Fruit fly (Drosophila melanogaster) whole organism, embryonic: ENCODE measurements around the gene Trs23.

Experiments
- BEAF-32 ChIP-seq: fragments of 200-800 bp; sonication (Bioruptor generic); optimal IDR thresholded peaks from 3 replicates; lab custom pipeline; 2017; ENCODE audit warnings: missing biosample characterization, missing genetic modification characterization, mild to moderate bottlenecking, moderate library complexity, missing genetic modification reagents
- CG10366 ChIP-seq: fragments of 200-800 bp; sonication (Bioruptor generic); IDR thresholded peaks from 2 replicates; pipeline ENCODE4 v1.3.6; 2022; ENCODE audit warnings: missing biosample characterization, missing genetic modification characterization
- CG12299 ChIP-seq: fragments of 200-800 bp; sonication (Bioruptor generic); optimal IDR thresholded peaks from 2 replicates; lab custom pipeline; 2018; ENCODE audit warnings: missing biosample characterization, mild to moderate bottlenecking, missing genetic modification characterization
- CG12659 ChIP-seq: fragments of 200-800 bp; sonication (Bioruptor generic); optimal IDR thresholded peaks from 3 replicates; lab custom pipeline; 2017; ENCODE audit warnings: mild to moderate bottlenecking, missing biosample characterization, missing genetic modification reagents, missing genetic modification characterization
- CG13123 ChIP-seq: fragments of 200-800 bp; sonication (Bioruptor generic); optimal IDR thresholded peaks from 2 replicates; lab custom pipeline; 2016; ENCODE audit warnings: missing biosample characterization, missing genetic modification characterization
- CG13424 ChIP-seq: fragments of 200-800 bp; sonication (Bioruptor generic); optimal IDR thresholded peaks from 2 replicates; lab custom pipeline; 2019; ENCODE audit warnings: missing biosample characterization, mild to moderate bottlenecking, missing genetic modification characterization, moderate library complexity
- CG14014 ChIP-seq: fragments of 200-800 bp; sonication (Bioruptor generic); IDR thresholded peaks from 2 replicates; pipeline ENCODE4 v1.3.6; 2022; ENCODE audit warnings: missing biosample characterization, missing genetic modification characterization
- CG14441 ChIP-seq: fragments of 200-800 bp; sonication (Bioruptor generic); IDR thresholded peaks from 2 replicates; pipeline ENCODE4 v1.3.6; 2022; ENCODE audit warnings: missing biosample characterization, missing genetic modification characterization
- CG1647 ChIP-seq: fragments of 200-800 bp; sonication (Bioruptor generic); optimal IDR thresholded peaks from 3 replicates; lab custom pipeline; 2016; ENCODE audit warnings: missing biosample characterization, missing genetic modification characterization
- CG17359 ChIP-seq: fragments of 200-800 bp; sonication (Bioruptor generic); optimal IDR thresholded peaks from 3 replicates; lab custom pipeline; 2018; ENCODE audit warnings: missing biosample characterization, mild to moderate bottlenecking, missing genetic modification characterization, moderate library complexity
- CG18262 ChIP-seq: fragments of 200-800 bp; optimal IDR thresholded peaks from 3 replicates; lab custom pipeline; 2019; ENCODE audit warnings: missing biosample characterization, mild to moderate bottlenecking, missing genetic modification characterization, moderate library complexity
- CG2889 ChIP-seq: fragments of 200-800 bp; sonication (Bioruptor generic); IDR thresholded peaks from 3 replicates; pipeline ENCODE4 v1.3.6; 2022; ENCODE audit warnings: missing biosample characterization, missing genetic modification characterization
- CG31224 ChIP-seq: fragments of 200-800 bp; sonication (Bioruptor generic); IDR thresholded peaks from 2 replicates; pipeline ENCODE4 v1.3.6; 2022; ENCODE audit warnings: missing biosample characterization, missing genetic modification characterization
- CG31441 ChIP-seq: fragments of 200-800 bp; sonication (Bioruptor generic); IDR thresholded peaks from 2 replicates; pipeline ENCODE4 v1.3.6; 2022; ENCODE audit warnings: missing biosample characterization, missing genetic modification characterization
- CG6272 ChIP-seq: fragments of 200-800 bp; sonication (Bioruptor generic); IDR thresholded peaks from 2 replicates; pipeline ENCODE4 v1.3.6; 2022; ENCODE audit warnings: missing biosample characterization, missing genetic modification characterization
- CG7786 ChIP-seq: fragments of 200-800 bp; sonication (Bioruptor generic); optimal IDR thresholded peaks from 2 replicates; lab custom pipeline; 2016; ENCODE audit warnings: missing biosample characterization, missing genetic modification characterization
- CG7839 ChIP-seq: fragments of 200-800 bp; sonication (Bioruptor generic); optimal IDR thresholded peaks from 3 replicates; lab custom pipeline; 2018; ENCODE audit warnings: missing biosample characterization, mild to moderate bottlenecking, missing genetic modification characterization, moderate library complexity
- CG8359 ChIP-seq: fragments of 200-800 bp; sonication (Bioruptor generic); optimal IDR thresholded peaks from 2 replicates; lab custom pipeline; 2017; ENCODE audit warnings: missing biosample characterization, mild to moderate bottlenecking, missing genetic modification characterization, borderline replicate concordance
- CG9932 ChIP-seq: fragments of 200-800 bp; sonication (Bioruptor generic); IDR thresholded peaks from 2 replicates; pipeline ENCODE4 v1.3.6; 2022; ENCODE audit warnings: missing biosample characterization, missing genetic modification characterization
- CkIIα-i1 ChIP-seq: fragments of 200-800 bp; sonication (Bioruptor generic); IDR thresholded peaks from 2 replicates; pipeline ENCODE4 v1.3.6; 2022; ENCODE audit warnings: missing biosample characterization, missing genetic modification characterization
- D19B ChIP-seq: fragments of 200-800 bp; sonication (Bioruptor generic); optimal IDR thresholded peaks from 2 replicates; lab custom pipeline; 2017; ENCODE audit warnings: missing biosample characterization, mild to moderate bottlenecking, missing genetic modification characterization
- Ets65A ChIP-seq: fragments of 200-800 bp; sonication (Bioruptor generic); peaks from one replicate; lab custom pipeline; 2016; ENCODE audit warnings: missing biosample characterization, missing genetic modification characterization
- Lhr ChIP-seq: fragments of 200-800 bp; sonication (Bioruptor generic); optimal IDR thresholded peaks from 3 replicates; lab custom pipeline; 2017; ENCODE audit warnings: mild to moderate bottlenecking, missing biosample characterization, missing genetic modification reagents, missing genetic modification characterization
- Lim3 ChIP-seq: fragments of 200-800 bp; sonication (Bioruptor generic); IDR thresholded peaks from 2 replicates; pipeline ENCODE4 v1.3.6; 2022; ENCODE audit warnings: missing biosample characterization, missing genetic modification characterization
- Max ChIP-seq: fragments of 200-800 bp; sonication (Bioruptor generic); optimal IDR thresholded peaks from 2 replicates; lab custom pipeline; 2016; ENCODE audit warnings: missing biosample characterization, mild to moderate bottlenecking, missing genetic modification characterization
- Poxn ChIP-seq: fragments of 200-800 bp; sonication (Bioruptor generic); IDR thresholded peaks from 2 replicates; pipeline ENCODE4 v1.3.6; 2022; ENCODE audit warnings: missing biosample characterization, missing genetic modification characterization
- Rx ChIP-seq: fragments of 200-800 bp; sonication (Bioruptor generic); IDR thresholded peaks from 2 replicates; pipeline ENCODE4 v1.3.6; 2022; ENCODE audit warnings: missing biosample characterization, missing genetic modification characterization
- Sox102F ChIP-seq: fragments of 200-800 bp; sonication (Bioruptor generic); optimal IDR thresholded peaks from 2 replicates; lab custom pipeline; 2018; ENCODE audit warnings: missing biosample characterization, mild to moderate bottlenecking, missing genetic modification characterization, moderate library complexity
- Sry-δ ChIP-seq: fragments of 200-800 bp; sonication (Bioruptor generic); optimal IDR thresholded peaks from 2 replicates; lab custom pipeline; 2016; ENCODE audit warnings: missing biosample characterization, missing genetic modification characterization
- bowl ChIP-seq: fragments of 200-800 bp; sonication (Bioruptor generic); IDR thresholded peaks from 2 replicates; pipeline ENCODE4 v1.3.6; 2022; ENCODE audit warnings: missing biosample characterization, missing genetic modification characterization
- cwo ChIP-seq: fragments of 200-800 bp; sonication (Bioruptor generic); optimal IDR thresholded peaks from 3 replicates; lab custom pipeline; 2017; ENCODE audit warnings: missing biosample characterization, missing genetic modification characterization, mild to moderate bottlenecking, moderate library complexity, missing genetic modification reagents
- danr ChIP-seq: fragments of 200-800 bp; sonication (Bioruptor generic); IDR thresholded peaks from 2 replicates; pipeline ENCODE4 v1.3.6; 2022; ENCODE audit warnings: missing biosample characterization, missing genetic modification characterization
- disco-r ChIP-seq: fragments of 200-800 bp; sonication (Bioruptor generic); optimal IDR thresholded peaks from 2 replicates; lab custom pipeline; 2016; ENCODE audit warnings: missing biosample characterization, missing genetic modification characterization
- dmrt11E ChIP-seq: fragments of 200-800 bp; sonication (Bioruptor generic); optimal IDR thresholded peaks from 3 replicates; lab custom pipeline; 2018; ENCODE audit warnings: missing biosample characterization, mild to moderate bottlenecking, missing genetic modification characterization, moderate library complexity
- eve ChIP-seq, 2 experiments: fragments of >200 bp; optimal IDR thresholded peaks; 2 replicates each; lab custom pipeline; 2017; ENCODE audit warnings: missing biosample characterization in 2 of 2, missing genetic modification characterization in 2 of 2
- gcm ChIP-seq: fragments of 200-800 bp; sonication (Bioruptor generic); optimal IDR thresholded peaks from 2 replicates; lab custom pipeline; 2019; ENCODE audit warnings: missing biosample characterization, mild to moderate bottlenecking, missing genetic modification characterization, moderate library complexity
- gem ChIP-seq: fragments of 200-800 bp; sonication (Bioruptor generic); optimal IDR thresholded peaks from 2 replicates; lab custom pipeline; 2019; ENCODE audit warnings: missing biosample characterization, mild to moderate bottlenecking, missing genetic modification characterization, moderate library complexity
- her ChIP-seq: fragments of 200-800 bp; sonication (Bioruptor generic); optimal IDR thresholded peaks from 2 replicates; lab custom pipeline; 2016; ENCODE audit warnings: missing biosample characterization, missing genetic modification characterization
- jigr1 ChIP-seq: fragments of 200-800 bp; sonication (Bioruptor generic); IDR thresholded peaks from 3 replicates; pipeline ENCODE4 v1.3.6; 2022; ENCODE audit warnings: missing biosample characterization, missing genetic modification characterization
- jumu ChIP-seq: fragments of 200-800 bp; sonication (Bioruptor generic); optimal IDR thresholded peaks from 3 replicates; lab custom pipeline; 2016; ENCODE audit warnings: missing biosample characterization, missing genetic modification characterization
- lilli ChIP-seq: fragments of 200-800 bp; sonication (Bioruptor generic); optimal IDR thresholded peaks from 3 replicates; lab custom pipeline; 2016; ENCODE audit warnings: missing biosample characterization, missing genetic modification characterization
- mld ChIP-seq: fragments of 200-800 bp; sonication (Bioruptor generic); IDR thresholded peaks from 3 replicates; pipeline ENCODE4 v1.3.6; 2022; ENCODE audit warnings: missing biosample characterization, missing genetic modification characterization; ENCODE audit not compliant: partially characterized antibody
- odd ChIP-seq: fragments of 200-800 bp; sonication (Bioruptor generic); optimal IDR thresholded peaks from 2 replicates; lab custom pipeline; 2017; ENCODE audit warnings: missing biosample characterization, mild to moderate bottlenecking, missing genetic modification characterization
- p53 ChIP-seq: fragments of 200-800 bp; sonication (Bioruptor generic); optimal IDR thresholded peaks from 2 replicates; lab custom pipeline; 2016; ENCODE audit warnings: missing biosample characterization, missing genetic modification characterization
- scrt ChIP-seq: fragments of 200-800 bp; sonication (Bioruptor generic); optimal IDR thresholded peaks from 2 replicates; lab custom pipeline; 2018; ENCODE audit warnings: missing biosample characterization, mild to moderate bottlenecking, missing genetic modification characterization, moderate library complexity
- shn ChIP-seq: fragments of 200-800 bp; sonication (Bioruptor generic); optimal IDR thresholded peaks from 3 replicates; lab custom pipeline; 2016; ENCODE audit warnings: missing biosample characterization, missing genetic modification characterization
- sob ChIP-seq: fragments of 200-800 bp; sonication (Bioruptor generic); IDR thresholded peaks from 2 replicates; pipeline ENCODE4 v1.3.6; 2022; ENCODE audit warnings: missing biosample characterization, missing genetic modification characterization
- stwl ChIP-seq: fragments of 200-800 bp; sonication (Bioruptor generic); optimal IDR thresholded peaks from 3 replicates; lab custom pipeline; 2018; ENCODE audit warnings: missing biosample characterization, mild to moderate bottlenecking, missing genetic modification characterization, moderate library complexity
- tup ChIP-seq: fragments of 200-800 bp; sonication (Bioruptor generic); optimal IDR thresholded peaks from 2 replicates; lab custom pipeline; 2016; ENCODE audit warnings: missing biosample characterization, mild to moderate bottlenecking, missing genetic modification characterization, moderate library complexity
- wek ChIP-seq: fragments of 200-800 bp; sonication (Bioruptor generic); optimal IDR thresholded peaks from 3 replicates; lab custom pipeline; 2018; ENCODE audit warnings: missing biosample characterization, mild to moderate bottlenecking, missing genetic modification characterization, moderate library complexity
- yki ChIP-seq: fragments of >200 bp; optimal IDR thresholded peaks from 3 replicates; lab custom pipeline; 2018
- zen2 ChIP-seq: fragments of 200-800 bp; sonication (Bioruptor generic); IDR thresholded peaks from 3 replicates; pipeline ENCODE4 v1.3.6; 2022; ENCODE audit warnings: missing biosample characterization, missing genetic modification characterization; ENCODE audit not compliant: partially characterized antibody

Trs23 gene

dm6 chr2L:8694250-8694704, 8.2 kb downstream of the Trs23 start (continued):
- no peak for TF ChIP-seq CG2889 (GFP tag; lab: Robert Waterston, UW)
- no peak for TF ChIP-seq tup (GFP tag; lab: Kevin White, UChicago)
- no peak for TF ChIP-seq disco-r
- TF ChIP-seq her = no peak
- TF ChIP-seq p53 (GFP tag; lab: Kevin White, UChicago) = no peak
- no peak for TF ChIP-seq dmrt11E
- 0 out of 2 replicates have a peak, but pooled peaks have one; percentile 17 for TF ChIP-seq danr (GFP tag; lab: Robert Waterston, UW)
- TF ChIP-seq Sry-δ (GFP tag; lab: Kevin White, UChicago) = no peak
- TF ChIP-seq yki = no peak
- TF ChIP-seq CG18262 = no peak
- TF ChIP-seq jigr1 = no peak
- peak; percentile 37; the same call in 1 of the 2 replicates for TF ChIP-seq sob
- peak; percentile 23 for TF ChIP-seq CG8359
- TF ChIP-seq Ets65A (GFP tag; lab: Kevin White, UChicago) = no peak
- no peak for TF ChIP-seq eve (GFP tag; optimal IDR thresholded peaks at IDR 0.05; lab: Kevin White, UChicago)
- peak; percentile 79 for TF ChIP-seq cwo (GFP tag; lab: Kevin White, UChicago)
- TF ChIP-seq CG14441 (GFP tag; lab: Robert Waterston, UW) = 0 out of 2 replicates have a peak, but pooled peaks have one; percentile 14
- no peak for TF ChIP-seq Rx
- no peak for TF ChIP-seq shn (GFP tag; lab: Kevin White, UChicago)
- peak; percentile 13 for TF ChIP-seq CG17359 (tag; lab: Kevin White, UChicago)
- peak; percentile 21; the same call in 1 of the 3 replicates for TF ChIP-seq zen2
- TF ChIP-seq CG6272 (GFP tag; lab: Robert Waterston, UW) = no peak
- TF ChIP-seq D19B (GFP tag; lab: Kevin White, UChicago) = no peak
- TF ChIP-seq CG31441 = no peak
- no peak for TF ChIP-seq CkIIα-i1
- TF ChIP-seq CG9932 = peak; percentile 45; the same call in 1 of the 2 replicates
- TF ChIP-seq gcm (GFP tag; lab: Kevin White, UChicago) = peak; percentile 19
- no peak for TF ChIP-seq stwl (tag; lab: Kevin White, UChicago)
- TF ChIP-seq gem (tag; lab: Kevin White, UChicago) = no peak
- no peak for TF ChIP-seq CG12659
- TF ChIP-seq CG13424 (tag; lab: Kevin White, UChicago) = peak; percentile 2
- TF ChIP-seq CG1647 (GFP tag; lab: Kevin White, UChicago) = no peak
- no peak for TF ChIP-seq scrt
- TF ChIP-seq jumu (GFP tag; lab: Kevin White, UChicago) = no peak
- TF ChIP-seq lilli (GFP tag; lab: Kevin White, UChicago) = no peak
- no peak for TF ChIP-seq Sox102F (GFP tag; lab: Kevin White, UChicago)
- no peak for TF ChIP-seq BEAF-32 (GFP tag; lab: Kevin White, UChicago)
- TF ChIP-seq Lim3 (GFP tag; lab: Robert Waterston, UW) = no peak
- no peak for TF ChIP-seq Poxn (GFP tag; lab: Robert Waterston, UW)
- TF ChIP-seq Max (GFP tag; lab: Kevin White, UChicago) = no peak
- TF ChIP-seq CG13123 = no peak
- TF ChIP-seq CG31224 (GFP tag; lab: Robert Waterston, UW) = 0 out of 2 replicates have a peak, but pooled peaks have one; percentile 13
- TF ChIP-seq Lhr (GFP tag; lab: Kevin White, UChicago) = no peak
- no peak for TF ChIP-seq mld
- TF ChIP-seq CG7839 (tag; lab: Kevin White, UChicago) = peak; percentile 7
- TF ChIP-seq odd = no peak
- no peak for TF ChIP-seq CG12299
- TF ChIP-seq CG7786 (GFP tag; lab: Kevin White, UChicago) = no peak
- TF ChIP-seq wek (GFP tag; lab: Kevin White, UChicago) = no peak
- TF ChIP-seq CG10366 (GFP tag; lab: Robert Waterston, UW) = no peak
- no peak for TF ChIP-seq CG14014
- TF ChIP-seq bowl (GFP tag; lab: Robert Waterston, UW) = no peak
